Worm (Caenorhabditis elegans) whole organism, L3 larva: ENCODE data around the gene C07H6.2.

Source experiments
- R02D3.7 ChIP-seq: fragments of 150-350 bp; optimal IDR thresholded peaks from 2 replicates; lab custom pipeline; 2014; ENCODE audit warnings: missing biosample characterization, missing genetic modification characterization
- ZK546.5 ChIP-seq: sonication (generic microtip); optimal IDR thresholded peaks from 2 replicates; lab custom pipeline; 2017; ENCODE audit warnings: missing biosample characterization, missing genetic modification characterization
- aly-2 ChIP-seq: fragments of 150-350 bp; optimal IDR thresholded peaks from 2 replicates; lab custom pipeline; 2014; ENCODE audit warnings: missing biosample characterization, missing genetic modification characterization
- ama-1 ChIP-seq: fragments of 150-350 bp; optimal IDR thresholded peaks from 2 replicates; lab custom pipeline; 2018
- ceh-16 ChIP-seq: sonication (generic microtip); optimal IDR thresholded peaks from 2 replicates; lab custom pipeline; 2017; ENCODE audit warnings: missing biosample characterization, missing genetic modification characterization
- ceh-28 ChIP-seq: fragments of 150-350 bp; optimal IDR thresholded peaks from 2 replicates; lab custom pipeline; 2014; ENCODE audit warnings: missing biosample characterization, missing genetic modification reagents, missing genetic modification characterization
- ceh-82 ChIP-seq: fragments of 150-350 bp; optimal IDR thresholded peaks from 2 replicates; lab custom pipeline; 2014; ENCODE audit warnings: missing biosample characterization, missing genetic modification characterization
- ceh-9 ChIP-seq: sonication (generic microtip); optimal IDR thresholded peaks from 2 replicates; lab custom pipeline; 2018; ENCODE audit warnings: missing biosample characterization, missing genetic modification characterization
- daf-12 ChIP-seq: fragments of 150-350 bp; optimal IDR thresholded peaks from 2 replicates; lab custom pipeline; 2014; ENCODE audit warnings: missing biosample characterization, missing genetic modification reagents, missing genetic modification characterization
- egl-5 ChIP-seq: fragments of 150-350 bp; optimal IDR thresholded peaks from 2 replicates; lab custom pipeline; 2017; ENCODE audit warnings: missing biosample characterization, missing genetic modification reagents, missing genetic modification characterization, inconsistent platforms
- elt-2 ChIP-seq: sonication (generic microtip); optimal IDR thresholded peaks from 2 replicates; lab custom pipeline; 2016; ENCODE audit warnings: missing genetic modification reagents, mild to moderate bottlenecking, missing genetic modification characterization, missing compliant biosample characterization
- eor-1 ChIP-seq, 2 experiments: fragments of 150-350 bp; optimal IDR thresholded peaks; 2 replicates each; lab custom pipeline; 2014 to 2018; ENCODE audit warnings: missing biosample characterization in 2 of 2, missing genetic modification characterization in 2 of 2
- fkh-10 ChIP-seq: sonication (generic microtip); optimal IDR thresholded peaks from 2 replicates; lab custom pipeline; 2017; ENCODE audit warnings: missing biosample characterization, missing genetic modification reagents, missing genetic modification characterization
- fkh-2 ChIP-seq: fragments of 150-350 bp; optimal IDR thresholded peaks from 2 replicates; lab custom pipeline; 2014; ENCODE audit warnings: missing biosample characterization, missing genetic modification reagents, missing genetic modification characterization
- fos-1 ChIP-seq: fragments of 150-350 bp; optimal IDR thresholded peaks from 2 replicates; lab custom pipeline; 2014; ENCODE audit warnings: missing biosample characterization, missing genetic modification characterization
- hmg-11 ChIP-seq: sonication (generic microtip); optimal IDR thresholded peaks from 2 replicates; lab custom pipeline; 2016; ENCODE audit warnings: missing genetic modification characterization, missing compliant biosample characterization
- jun-1 ChIP-seq: fragments of 150-350 bp; optimal IDR thresholded peaks from 2 replicates; lab custom pipeline; 2014; ENCODE audit warnings: missing biosample characterization, missing genetic modification reagents, missing genetic modification characterization
- lin-15B ChIP-seq: fragments of 150-350 bp; optimal IDR thresholded peaks from 2 replicates; lab custom pipeline; 2014; ENCODE audit warnings: missing biosample characterization, missing genetic modification characterization
- lin-39 ChIP-seq: fragments of 150-350 bp; optimal IDR thresholded peaks from 2 replicates; lab custom pipeline; 2018; ENCODE audit warnings: missing biosample characterization, missing genetic modification reagents, missing genetic modification characterization
- mml-1 ChIP-seq: fragments of 150-350 bp; sonication (generic microtip); optimal IDR thresholded peaks from 3 replicates; lab custom pipeline; 2014; ENCODE audit warnings: missing biosample characterization, missing genetic modification characterization
- nfya-1 ChIP-seq: sonication (generic microtip); optimal IDR thresholded peaks from 2 replicates; lab custom pipeline; 2017; ENCODE audit warnings: missing genetic modification characterization, mild to moderate bottlenecking, missing compliant biosample characterization, antibody characterized with exemption, moderate library complexity; ENCODE audit not compliant: insufficient read depth
- nhr-11 ChIP-seq: fragments of 150-350 bp; optimal IDR thresholded peaks from 2 replicates; lab custom pipeline; 2014; ENCODE audit warnings: missing biosample characterization, missing genetic modification characterization
- nhr-12 ChIP-seq: fragments of 150-350 bp; optimal IDR thresholded peaks from 2 replicates; lab custom pipeline; 2014; ENCODE audit warnings: missing biosample characterization, missing genetic modification characterization
- nhr-23 ChIP-seq: fragments of 150-350 bp; optimal IDR thresholded peaks from 2 replicates; lab custom pipeline; 2014; ENCODE audit warnings: missing biosample characterization, missing genetic modification reagents, missing genetic modification characterization
- nhr-237 ChIP-seq: fragments of 150-350 bp; optimal IDR thresholded peaks from 2 replicates; lab custom pipeline; 2014; ENCODE audit warnings: missing biosample characterization, missing genetic modification characterization
- nhr-25 ChIP-seq: sonication (generic microtip); optimal IDR thresholded peaks from 2 replicates; lab custom pipeline; 2017; ENCODE audit warnings: missing biosample characterization, missing genetic modification characterization
- nhr-43 ChIP-seq: sonication (generic microtip); optimal IDR thresholded peaks from 2 replicates; lab custom pipeline; 2016; ENCODE audit warnings: mild to moderate bottlenecking, missing genetic modification characterization, missing compliant biosample characterization; ENCODE audit not compliant: poor library complexity, severe bottlenecking
- nhr-76 ChIP-seq: fragments of 150-350 bp; sonication (generic microtip); optimal IDR thresholded peaks from 5 replicates; lab custom pipeline; 2014; ENCODE audit warnings: missing biosample characterization, missing genetic modification characterization
- nhr-77 ChIP-seq: fragments of 150-350 bp; optimal IDR thresholded peaks from 2 replicates; lab custom pipeline; 2014; ENCODE audit warnings: missing biosample characterization, missing genetic modification characterization
- pha-4 ChIP-seq: fragments of 150-350 bp; optimal IDR thresholded peaks from 2 replicates; lab custom pipeline; 2014; ENCODE audit warnings: missing biosample characterization, missing genetic modification reagents, missing genetic modification characterization
- pqm-1 ChIP-seq: fragments of 150-350 bp; optimal IDR thresholded peaks from 2 replicates; lab custom pipeline; 2017; ENCODE audit warnings: missing biosample characterization, missing genetic modification characterization, inconsistent platforms
- sea-2 ChIP-seq: fragments of 150-350 bp; sonication (generic microtip); optimal IDR thresholded peaks from 4 replicates; lab custom pipeline; 2014; ENCODE audit warnings: missing biosample characterization, missing genetic modification reagents, missing genetic modification characterization
- skn-1 ChIP-seq: fragments of 150-350 bp; optimal IDR thresholded peaks from 2 replicates; lab custom pipeline; 2014; ENCODE audit warnings: missing biosample characterization, missing genetic modification characterization
- tbx-2 ChIP-seq: sonication (generic microtip); optimal IDR thresholded peaks from 2 replicates; lab custom pipeline; 2016; ENCODE audit warnings: mild to moderate bottlenecking, missing genetic modification characterization, missing compliant biosample characterization
- unc-39 ChIP-seq: sonication (generic microtip); optimal IDR thresholded peaks from 4 replicates; lab custom pipeline; 2017; ENCODE audit warnings: missing biosample characterization, missing genetic modification characterization
- unc-62 ChIP-seq: fragments of 150-350 bp; sonication (generic microtip); optimal IDR thresholded peaks from 4 replicates; lab custom pipeline; 2014; ENCODE audit warnings: missing biosample characterization, missing genetic modification reagents, missing genetic modification characterization
- zag-1 ChIP-seq: fragments of 150-350 bp; optimal IDR thresholded peaks from 2 replicates; lab custom pipeline; 2014; ENCODE audit warnings: missing biosample characterization, missing genetic modification characterization
- ztf-11 ChIP-seq: fragments of 150-350 bp; optimal IDR thresholded peaks from 2 replicates; lab custom pipeline; 2014; ENCODE audit warnings: missing biosample characterization, missing genetic modification characterization
- ztf-4 ChIP-seq: fragments of 150-350 bp; optimal IDR thresholded peaks from 2 replicates; lab custom pipeline; 2014; ENCODE audit warnings: missing biosample characterization, missing genetic modification characterization

The C07H6.2 gene

DNA sequence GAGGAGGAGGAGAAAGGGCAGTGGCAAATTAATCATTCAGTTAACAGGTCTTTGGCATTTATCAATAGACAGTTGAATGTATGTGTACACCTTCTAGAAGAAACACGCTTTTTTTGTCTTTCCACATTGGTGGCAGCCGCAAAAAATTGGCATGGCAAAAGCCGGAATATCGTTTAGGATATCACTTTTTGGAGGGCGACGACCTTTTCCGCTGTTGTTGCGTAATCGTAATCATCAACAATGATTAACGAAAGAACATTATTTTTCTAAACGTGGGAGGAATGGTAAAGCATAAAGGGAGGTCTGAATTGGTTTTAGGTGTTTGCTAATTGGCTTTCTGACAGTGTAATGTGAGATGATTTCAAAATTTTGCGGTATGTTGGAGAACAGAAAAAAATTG is 28.9 kb upstream of the C07H6.2 start:
- TF ChIP-seq ama-1 (lab: Kevin White, UChicago): no peak
- no peak for TF ChIP-seq ztf-4
- no peak for TF ChIP-seq nhr-77 (tag; lab: Kevin White, UChicago)
- peak; percentile 9 for TF ChIP-seq nfya-1 (tag; lab: Kevin White, UChicago)
- no peak for TF ChIP-seq nhr-76
- no peak for TF ChIP-seq nhr-12 (tag; lab: Kevin White, UChicago)
- no peak for TF ChIP-seq fkh-2 (tag; lab: Kevin White, UChicago)
- TF ChIP-seq mml-1 (tag; lab: Kevin White, UChicago): no peak
- TF ChIP-seq fos-1 (tag; lab: Kevin White, UChicago): no peak
- no peak for TF ChIP-seq unc-39 (tag; lab: Kevin White, UChicago)
- no peak for TF ChIP-seq lin-15B
- no peak for TF ChIP-seq nhr-237 (tag; lab: Kevin White, UChicago)
- TF ChIP-seq nhr-25 (tag; lab: Kevin White, UChicago): peak; percentile 74
- peak; percentile 66 for TF ChIP-seq nhr-43 (tag; lab: Kevin White, UChicago)

DNA sequence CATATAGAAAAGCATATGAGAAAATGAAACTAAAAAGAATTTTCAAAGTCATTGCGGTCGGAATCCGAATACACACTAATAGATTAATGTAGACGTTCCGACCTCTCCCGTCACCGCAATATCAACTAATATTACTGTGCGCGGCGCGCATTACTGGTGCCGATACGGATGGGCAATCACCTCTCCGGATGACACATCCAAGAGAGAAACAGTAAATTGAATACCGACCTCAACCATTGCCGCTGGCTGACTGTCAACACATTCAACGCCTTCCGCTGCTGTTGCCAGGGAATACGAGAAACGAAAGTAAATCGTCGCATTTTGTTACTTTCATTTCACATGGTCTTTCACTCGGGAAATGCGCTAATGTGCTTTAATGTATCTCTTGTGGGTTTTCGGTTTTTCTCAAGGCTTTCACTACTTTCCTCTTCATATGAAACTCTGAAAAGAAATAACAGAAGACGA is 25.9 kb upstream of the C07H6.2 start:
- TF ChIP-seq fkh-10 (GFP tag; lab: Kevin White, UChicago): no peak
- peak; percentile 72 for TF ChIP-seq ama-1 (lab: Kevin White, UChicago)
- no peak for TF ChIP-seq zag-1 (tag; lab: Kevin White, UChicago)
- TF ChIP-seq pqm-1 (tag; lab: Kevin White, UChicago): no peak
- no peak for TF ChIP-seq ztf-11 (tag; lab: Kevin White, UChicago)
- TF ChIP-seq fos-1 (tag; lab: Kevin White, UChicago): no peak
- TF ChIP-seq aly-2 (tag; lab: Kevin White, UChicago): no peak
- peak; percentile 23 for TF ChIP-seq egl-5 (tag; lab: Kevin White, UChicago)
- TF ChIP-seq lin-39 (tag; lab: Kevin White, UChicago): no peak
- TF ChIP-seq nhr-43 (tag; lab: Kevin White, UChicago): peak; percentile 43
- no peak for TF ChIP-seq pha-4 (tag; lab: Kevin White, UChicago)
- no peak for TF ChIP-seq ceh-16 (tag; lab: Kevin White, UChicago)
- no peak for TF ChIP-seq nhr-23 (tag; lab: Kevin White, UChicago)
- TF ChIP-seq, all 47 proteins: peak for 3

DNA sequence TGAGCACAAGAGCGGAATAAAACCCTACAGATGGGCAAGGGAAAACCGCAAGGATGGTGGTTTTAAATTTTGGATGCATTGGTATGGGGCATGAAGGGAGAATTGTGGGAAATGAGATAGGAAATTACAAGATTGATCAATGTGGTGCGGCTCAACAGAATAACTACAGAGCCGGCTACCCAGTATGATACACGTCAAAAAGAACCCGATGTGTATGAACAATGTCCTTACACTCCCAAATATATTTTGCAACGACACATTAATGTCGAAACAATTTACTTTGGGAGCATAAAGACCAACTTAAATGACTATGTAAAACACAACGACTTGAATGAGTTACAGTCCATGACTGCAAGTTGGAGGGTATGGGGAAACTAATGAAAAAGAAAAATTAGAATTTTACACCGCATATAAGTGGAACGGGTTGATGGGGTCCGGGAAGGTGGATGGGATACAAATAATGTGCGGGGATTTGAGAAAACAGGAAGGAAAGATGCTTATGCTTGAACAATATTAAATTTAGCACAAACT is 25.1 kb upstream of the C07H6.2 start:
- TF ChIP-seq ama-1 (lab: Kevin White, UChicago) (peak; percentile 14), unc-39 (tag; lab: Kevin White, UChicago) (no peak)

DNA sequence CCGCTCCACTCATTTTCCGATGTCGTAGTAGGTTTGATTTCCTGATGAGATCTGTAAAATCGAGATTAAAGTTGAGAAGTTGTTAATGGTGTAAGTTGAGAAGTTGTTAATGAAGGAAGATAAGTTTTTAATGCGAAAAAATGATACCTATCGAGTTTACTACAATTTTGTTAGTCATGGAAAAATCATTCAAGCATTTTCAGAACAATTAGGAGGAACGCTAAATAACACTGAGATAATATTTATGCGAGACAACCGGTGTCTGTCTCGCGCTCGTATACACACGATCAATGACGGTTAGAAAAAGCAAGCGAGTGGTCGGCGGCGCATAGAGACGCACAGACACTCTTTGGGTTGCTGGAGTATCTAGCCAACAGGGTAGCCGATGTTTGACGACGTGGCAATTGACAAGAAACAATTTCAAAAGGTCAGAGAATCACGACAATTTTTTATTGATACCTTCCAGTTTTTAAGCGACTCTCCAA is 23.0 kb upstream of the C07H6.2 start, which contains the start of gene cgh-1:
cgh-1 (minus strand) TSS at position 51 of the 485 bp plus-strand sequence.
- TF ChIP-seq lin-39 (tag; lab: Kevin White, UChicago) (no peak), ama-1 (lab: Kevin White, UChicago) (peak; percentile 13)

DNA sequence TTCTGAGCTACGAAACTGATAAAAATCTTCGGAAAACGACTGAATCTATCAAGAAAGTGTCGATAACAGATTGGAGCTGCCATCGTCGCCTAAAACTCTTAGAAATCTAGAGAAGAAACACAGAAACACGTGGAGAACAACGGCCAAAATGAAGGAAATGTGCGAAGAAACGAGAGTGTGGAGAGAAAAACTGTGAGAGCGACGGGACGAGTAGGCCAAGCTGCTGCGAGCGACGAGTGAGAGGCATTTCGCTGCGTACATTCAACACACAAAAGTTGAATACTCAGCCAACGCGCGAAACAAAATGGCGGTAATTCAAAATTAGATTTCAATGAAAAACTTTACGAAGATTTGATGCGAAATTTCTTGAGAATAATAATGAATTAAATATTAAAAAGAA is 22.5 kb upstream of the C07H6.2 start:
- TF ChIP-seq ztf-11 (tag; lab: Kevin White, UChicago): no peak
- peak; percentile 35 for TF ChIP-seq tbx-2
- no peak for TF ChIP-seq nhr-237 (tag; lab: Kevin White, UChicago)
- peak; percentile 56 for TF ChIP-seq fos-1 (tag; lab: Kevin White, UChicago)
- TF ChIP-seq egl-5 (tag; lab: Kevin White, UChicago): peak; percentile 43
- TF ChIP-seq ceh-9 (tag; lab: Kevin White, UChicago): no peak
- no peak for TF ChIP-seq mml-1 (tag; lab: Kevin White, UChicago)
- peak; percentile 67 for TF ChIP-seq ceh-28 (tag; lab: Kevin White, UChicago)
- no peak for TF ChIP-seq eor-1 (tag; optimal IDR thresholded peaks at IDR 0.05; lab: Kevin White, UChicago)
- TF ChIP-seq daf-12: no peak
- TF ChIP-seq nhr-12 (tag; lab: Kevin White, UChicago): no peak
- TF ChIP-seq ceh-82 (tag; lab: Kevin White, UChicago): no peak
- TF ChIP-seq elt-2: peak; percentile 95
- TF ChIP-seq zag-1 (tag; lab: Kevin White, UChicago): no peak
- TF ChIP-seq ZK546.5 (tag; lab: Kevin White, UChicago): no peak
- no peak for TF ChIP-seq unc-39 (tag; lab: Kevin White, UChicago)
- TF ChIP-seq unc-62 (GFP tag; lab: Kevin White, UChicago): peak; percentile 9
- TF ChIP-seq nhr-11 (tag; lab: Kevin White, UChicago): peak; percentile 83
- TF ChIP-seq hmg-11 (tag; lab: Kevin White, UChicago): peak; percentile 68
- TF ChIP-seq nhr-23 (tag; lab: Kevin White, UChicago): peak; percentile 85
- peak; percentile 57 for TF ChIP-seq nhr-43 (tag; lab: Kevin White, UChicago)
- no peak for TF ChIP-seq ztf-4
- TF ChIP-seq fkh-2 (tag; lab: Kevin White, UChicago): no peak
- no peak for TF ChIP-seq sea-2 (GFP tag; lab: Kevin White, UChicago)
- TF ChIP-seq jun-1 (tag; lab: Kevin White, UChicago): peak; percentile 77
- TF ChIP-seq nhr-77 (tag; lab: Kevin White, UChicago): no peak
- peak; percentile 92 for TF ChIP-seq nfya-1 (tag; lab: Kevin White, UChicago)
- peak; percentile 63 for TF ChIP-seq fkh-10 (GFP tag; lab: Kevin White, UChicago)
- TF ChIP-seq skn-1 (tag; lab: Kevin White, UChicago): no peak
- peak; percentile 6 for TF ChIP-seq ama-1 (lab: Kevin White, UChicago)
- TF ChIP-seq lin-39 (tag; lab: Kevin White, UChicago): peak; percentile 87
- TF ChIP-seq R02D3.7: peak; percentile 56
- TF ChIP-seq pqm-1 (tag; lab: Kevin White, UChicago): peak; percentile 85
- no peak for TF ChIP-seq nhr-76
- TF ChIP-seq ceh-16 (tag; lab: Kevin White, UChicago): no peak
- peak; percentile 70 for TF ChIP-seq pha-4 (tag; lab: Kevin White, UChicago)
